Worm (Caenorhabditis elegans) whole organism, young adult: Measurements from ENCODE around the gene gst-5.
"Not testable (repeated sequence)": the region's sequence is repeated elsewhere in the genome, so short reads cannot be mapped to it uniquely, and the experiment has no call there.

ENCODE experiments used
- B0019.2 ChIP-seq: fragments of 200-800 bp; sonication (Bioruptor generic); conservative IDR thresholded peaks from 2 replicates; pipeline ENCODE4 v1.3.6; 2022; ENCODE audit warnings: missing genetic modification reagents, missing genetic modification characterization, missing compliant biosample characterization
- C17E4.6 ChIP-seq: fragments of 200-800 bp; sonication (Bioruptor generic); IDR thresholded peaks from 2 replicates; pipeline ENCODE4 v1.3.6; 2022; ENCODE audit warnings: missing genetic modification reagents, missing genetic modification characterization, missing compliant biosample characterization
- D2030.7 ChIP-seq: fragments of 200-800 bp; sonication (Bioruptor generic); IDR thresholded peaks from 2 replicates; pipeline ENCODE4 v1.3.6; 2022; ENCODE audit warnings: missing genetic modification reagents, missing genetic modification characterization, missing compliant biosample characterization
- F22D6.2 ChIP-seq: sonication (generic microtip); optimal IDR thresholded peaks from 2 replicates; lab custom pipeline; 2016; ENCODE audit warnings: mild to moderate bottlenecking, missing genetic modification characterization, missing compliant biosample characterization
- F23B12.7 ChIP-seq: sonication (generic microtip); optimal IDR thresholded peaks from 2 replicates; lab custom pipeline; 2017; ENCODE audit warnings: missing genetic modification characterization, mild to moderate bottlenecking, missing compliant biosample characterization, antibody characterized with exemption, moderate library complexity; ENCODE audit not compliant: insufficient read depth
- F33H1.4 ChIP-seq: fragments of 200-800 bp; sonication (Bioruptor generic); IDR thresholded peaks from 2 replicates; pipeline ENCODE4 v1.3.6; 2022; ENCODE audit warnings: missing genetic modification reagents, missing genetic modification characterization, missing compliant biosample characterization
- F57C9.4 ChIP-seq: sonication (generic microtip); optimal IDR thresholded peaks from 2 replicates; lab custom pipeline; 2017; ENCODE audit warnings: mild to moderate bottlenecking, missing genetic modification characterization, missing compliant biosample characterization
- K11D2.4 ChIP-seq: fragments of 200-800 bp; sonication (Bioruptor generic); IDR thresholded peaks from 2 replicates; pipeline ENCODE4 v1.3.6; 2022; ENCODE audit warnings: missing genetic modification reagents, missing genetic modification characterization, missing compliant biosample characterization
- akir-1 ChIP-seq: fragments of 200-800 bp; sonication (Bioruptor generic); optimal IDR thresholded peaks from 2 replicates; lab custom pipeline; 2018; ENCODE audit warnings: mild to moderate bottlenecking, missing genetic modification characterization, moderate library complexity, missing compliant biosample characterization
- ama-1 ChIP-seq, 3 experiments: fragments of 150-350 bp in 1 of 3; sonication (generic microtip) in 2 of 3; optimal IDR thresholded peaks; 2 replicates each; lab custom pipeline; 2014 to 2018; ENCODE audit warnings: missing biosample characterization in 2 of 3, missing genetic modification characterization in 2 of 3, missing genetic modification reagents in 2 of 3
- aptf-2 ChIP-seq: fragments of 200-800 bp; sonication (Bioruptor generic); conservative IDR thresholded peaks from 2 replicates; pipeline ENCODE4 v1.3.6; 2022; ENCODE audit warnings: missing genetic modification reagents, missing genetic modification characterization, missing compliant biosample characterization
- atf-7 ChIP-seq: sonication (generic microtip); optimal IDR thresholded peaks from 2 replicates; lab custom pipeline; 2017; ENCODE audit warnings: mild to moderate bottlenecking, missing genetic modification characterization, missing compliant biosample characterization
- bed-2 ChIP-seq: fragments of 200-800 bp; sonication (Bioruptor generic); IDR thresholded peaks from 2 replicates; pipeline ENCODE4 v1.3.6; 2022; ENCODE audit warnings: missing genetic modification reagents, missing genetic modification characterization, missing compliant biosample characterization
- cebp-1 ChIP-seq, 2 experiments: fragments of 200-800 bp in 1 of 2; sonication (Bioruptor generic) in 1 of 2; sonication (generic microtip) in 1 of 2; IDR thresholded peaks in 1 of 2; optimal IDR thresholded peaks in 1 of 2; 2 replicates each; pipeline versions ENCODE4 v1.3.6 to Lab custom; 2017 to 2022; ENCODE audit warnings: missing compliant biosample characterization in 2 of 2, missing genetic modification characterization in 2 of 2, mild to moderate bottlenecking in 1 of 2, missing genetic modification reagents in 1 of 2, moderate library complexity in 1 of 2
- ceh-79 ChIP-seq: sonication (generic microtip); optimal IDR thresholded peaks from 2 replicates; lab custom pipeline; 2017; ENCODE audit warnings: mild to moderate bottlenecking, missing genetic modification characterization, missing compliant biosample characterization
- dox-1 ChIP-seq: fragments of 200-800 bp; sonication (Bioruptor generic); IDR thresholded peaks from 2 replicates; pipeline ENCODE4 v1.3.6; 2022; ENCODE audit warnings: missing genetic modification reagents, missing genetic modification characterization, missing compliant biosample characterization
- gei-17 ChIP-seq: fragments of 200-800 bp; sonication (Bioruptor generic); optimal IDR thresholded peaks from 2 replicates; lab custom pipeline; 2018; ENCODE audit warnings: mild to moderate bottlenecking, missing genetic modification characterization, missing compliant biosample characterization
- hlh-26 ChIP-seq: fragments of 200-800 bp; sonication (Bioruptor generic); conservative IDR thresholded peaks from 2 replicates; pipeline ENCODE4 v1.3.6; 2022; ENCODE audit warnings: missing genetic modification reagents, missing genetic modification characterization, missing compliant biosample characterization
- hmg-20 ChIP-seq: fragments of 200-800 bp; sonication (Bioruptor generic); IDR thresholded peaks from 2 replicates; pipeline ENCODE4 v1.3.6; 2022; ENCODE audit warnings: missing genetic modification reagents, missing genetic modification characterization, missing compliant biosample characterization
- let-607 ChIP-seq, 2 experiments: fragments of 200-800 bp in 1 of 2; sonication (Bioruptor generic) in 1 of 2; sonication (generic microtip) in 1 of 2; optimal IDR thresholded peaks; 2 replicates each; lab custom pipeline; 2016 to 2018; ENCODE audit warnings: mild to moderate bottlenecking in 2 of 2, missing compliant biosample characterization in 2 of 2, missing genetic modification characterization in 2 of 2, moderate library complexity in 2 of 2, missing genotype in 1 of 2
- lin-35 ChIP-seq, 3 experiments: fragments of 150-350 bp in 2 of 3; sonication (generic microtip) in 1 of 3; optimal IDR thresholded peaks; 2 replicates each; lab custom pipeline; 2014 to 2018; ENCODE audit warnings: missing biosample characterization in 3 of 3, missing genetic modification characterization in 3 of 3, missing genetic modification reagents in 3 of 3
- lin-40 ChIP-seq: sonication (generic microtip); optimal IDR thresholded peaks from 2 replicates; lab custom pipeline; 2016; ENCODE audit warnings: missing genetic modification characterization, mild to moderate bottlenecking, missing compliant biosample characterization, missing genotype, missing genetic modification reagents
- madf-10 ChIP-seq: sonication (generic microtip); optimal IDR thresholded peaks from 2 replicates; lab custom pipeline; 2016; ENCODE audit warnings: mild to moderate bottlenecking, missing genetic modification characterization, missing compliant biosample characterization
- madf-3 ChIP-seq: fragments of 200-800 bp; sonication (Bioruptor generic); IDR thresholded peaks from 2 replicates; pipeline ENCODE4 v1.3.6; 2022; ENCODE audit warnings: missing genetic modification reagents, missing genetic modification characterization, missing compliant biosample characterization
- mes-4 ChIP-seq: sonication (generic microtip); optimal IDR thresholded peaks from 2 replicates; lab custom pipeline; 2016; ENCODE audit warnings: missing genotype, missing genetic modification characterization, missing compliant biosample characterization
- nhr-179 ChIP-seq: sonication (generic microtip); optimal IDR thresholded peaks from 2 replicates; lab custom pipeline; 2016; ENCODE audit warnings: mild to moderate bottlenecking, missing genetic modification characterization, missing compliant biosample characterization
- nhr-80 ChIP-seq: sonication (generic microtip); optimal IDR thresholded peaks from 2 replicates; lab custom pipeline; 2016; ENCODE audit warnings: missing genetic modification characterization, missing compliant biosample characterization
- nhr-90 ChIP-seq: sonication (generic microtip); optimal IDR thresholded peaks from 2 replicates; lab custom pipeline; 2016; ENCODE audit warnings: missing genotype, mild to moderate bottlenecking, missing genetic modification characterization, missing compliant biosample characterization
- pbrm-1 ChIP-seq: fragments of 200-800 bp; sonication (Bioruptor generic); IDR thresholded peaks from 2 replicates; pipeline ENCODE4 v1.3.6; 2022; ENCODE audit warnings: missing genetic modification reagents, missing genetic modification characterization, missing compliant biosample characterization
- rcor-1 ChIP-seq: fragments of 200-800 bp; sonication (Bioruptor generic); IDR thresholded peaks from 2 replicates; pipeline ENCODE4 v1.3.6; 2022; ENCODE audit warnings: missing genetic modification reagents, missing genetic modification characterization, missing compliant biosample characterization
- sdz-38 ChIP-seq: sonication (generic microtip); optimal IDR thresholded peaks from 2 replicates; lab custom pipeline; 2016; ENCODE audit warnings: missing genotype, missing genetic modification characterization, missing compliant biosample characterization
- snpc-1.1 ChIP-seq: sonication (generic microtip); optimal IDR thresholded peaks from 2 replicates; lab custom pipeline; 2017; ENCODE audit warnings: missing genetic modification characterization, mild to moderate bottlenecking, missing compliant biosample characterization, antibody characterized with exemption, moderate library complexity, missing genotype, missing genetic modification reagents; ENCODE audit not compliant: insufficient read depth
- snpc-4 ChIP-seq, 5 experiments: fragments of 150-350 bp in 1 of 5; sonication (generic microtip) in 4 of 5; optimal IDR thresholded peaks; 2 replicates each; lab custom pipeline; 2014 to 2018; ENCODE audit warnings: missing genetic modification characterization in 5 of 5, missing biosample characterization in 3 of 5, antibody characterized with exemption in 2 of 5, mild to moderate bottlenecking in 2 of 5, missing compliant biosample characterization in 2 of 5, missing genotype in 2 of 5, moderate library complexity in 2 of 5, missing genetic modification reagents in 1 of 5
- tbx-9 ChIP-seq: sonication (generic microtip); optimal IDR thresholded peaks from 2 replicates; lab custom pipeline; 2016; ENCODE audit warnings: borderline replicate concordance, missing genetic modification characterization, inconsistent platforms, missing compliant biosample characterization
- tlf-1 ChIP-seq: fragments of 200-800 bp; sonication (Bioruptor generic); optimal IDR thresholded peaks from 2 replicates; lab custom pipeline; 2018; ENCODE audit warnings: mild to moderate bottlenecking, missing genetic modification characterization, missing compliant biosample characterization
- unc-130 ChIP-seq: sonication (generic microtip); optimal IDR thresholded peaks from 2 replicates; lab custom pipeline; 2016; ENCODE audit warnings: missing genetic modification reagents, missing genetic modification characterization, missing compliant biosample characterization
- xnd-1 ChIP-seq: sonication (generic microtip); optimal IDR thresholded peaks from 2 replicates; lab custom pipeline; 2016; ENCODE audit warnings: missing genotype, missing genetic modification reagents, missing genetic modification characterization, missing compliant biosample characterization
- zfh-2 ChIP-seq: fragments of 200-800 bp; sonication (Bioruptor generic); conservative IDR thresholded peaks from 2 replicates; pipeline ENCODE4 v1.3.6; 2022; ENCODE audit warnings: missing genetic modification reagents, missing genetic modification characterization, missing compliant biosample characterization
- zim-3 ChIP-seq: sonication (generic microtip); optimal IDR thresholded peaks from 2 replicates; lab custom pipeline; 2017; ENCODE audit warnings: mild to moderate bottlenecking, missing genetic modification characterization, moderate library complexity, missing compliant biosample characterization
- ztf-22 ChIP-seq: fragments of 200-800 bp; sonication (Bioruptor generic); optimal IDR thresholded peaks from 2 replicates; lab custom pipeline; 2018; ENCODE audit warnings: mild to moderate bottlenecking, missing genetic modification characterization, moderate library complexity, missing compliant biosample characterization

gst-5 gene

DNA sequence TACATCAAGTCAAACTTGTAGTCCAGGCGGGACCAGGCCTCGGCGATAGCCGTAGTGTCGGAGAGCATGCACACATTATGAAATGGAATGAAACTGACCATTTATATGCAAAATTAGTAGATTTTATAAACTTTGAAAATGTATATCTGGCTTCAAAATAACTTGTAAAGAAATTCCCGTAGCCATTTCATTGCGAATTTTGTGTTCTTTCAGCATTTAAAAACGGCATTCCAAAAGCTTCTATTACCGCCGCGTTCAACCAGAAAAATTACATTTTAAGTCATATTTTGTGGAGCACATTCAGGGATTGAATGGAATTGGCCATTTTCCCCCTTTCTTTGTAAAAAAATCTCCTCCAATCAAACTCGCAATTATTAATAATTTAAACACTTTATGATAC is 27.3 kb upstream of the gst-5 start, which contains the start of gene Y19D2B.1:
Gene Y19D2B.1 (minus strand): TSS at position 101 of the 400 bp plus-strand sequence.
- TF ChIP-seq F33H1.4 (GFP tag; lab: Robert Waterston, UW); zim-3 (tag; lab: Kevin White, UChicago); sdz-38: not testable (repeated sequence)

DNA sequence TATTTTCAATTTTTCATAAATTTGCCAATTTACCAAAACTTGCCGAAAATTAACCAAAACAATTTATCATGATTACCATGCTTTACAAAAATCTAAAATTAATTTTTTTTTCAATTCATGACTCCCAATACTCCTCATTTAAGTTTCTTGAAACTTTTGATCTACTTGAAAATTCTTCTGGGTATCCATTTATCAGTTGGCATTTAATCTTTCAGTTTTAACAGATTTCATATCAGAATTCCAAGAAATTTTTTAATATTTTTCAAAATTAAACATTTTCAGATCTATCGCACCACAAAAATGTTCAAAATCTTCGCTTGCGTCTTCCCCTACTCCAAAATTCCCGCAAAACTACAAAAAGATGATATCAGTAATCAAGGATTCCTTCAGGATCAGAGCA is 26.2 kb upstream of the gst-5 start, which contains the start of gene Y19D2B.2:
Gene Y19D2B.2 (plus strand): TSS at position 301 of the 400 bp plus-strand sequence.
- TF ChIP-seq nhr-179 (tag; lab: Kevin White, UChicago) (no peak), sdz-38 (no peak), lin-35 (GFP tag; optimal IDR thresholded peaks at IDR 0.05; lab: Kevin White, UChicago) (no peak), K11D2.4 (GFP tag; lab: Robert Waterston, UW) (no peak), D2030.7 (GFP tag; lab: Robert Waterston, UW) (no peak), xnd-1 (tag; lab: Kevin White, UChicago) (no peak), F22D6.2 (tag; lab: Kevin White, UChicago) (no peak), lin-40 (tag; lab: Kevin White, UChicago) (no peak), unc-130 (GFP tag; lab: Kevin White, UChicago) (no peak), rcor-1 (no peak), mes-4 (no peak), zfh-2 (GFP tag; lab: Robert Waterston, UW) (no peak), pbrm-1 (GFP tag; lab: Robert Waterston, UW) (no peak), akir-1 (GFP tag; lab: Kevin White, UChicago) (no peak), aptf-2 (GFP tag; lab: Robert Waterston, UW) (no peak), hlh-26 (GFP tag; lab: Robert Waterston, UW) (no peak), madf-10 (tag; lab: Kevin White, UChicago) (no peak), B0019.2 (no peak)

ce11 chrII:10924669-10925068 is 25.5 kb upstream of the gst-5 start:
- TF ChIP-seq madf-10 (tag; lab: Kevin White, UChicago) (peak; percentile 9), F23B12.7 (peak; percentile 44), nhr-90 (tag; lab: Kevin White, UChicago) (no peak), tlf-1 (GFP tag; lab: Kevin White, UChicago) (no peak), nhr-80 (tag; lab: Kevin White, UChicago) (peak; percentile 83), atf-7 (peak; percentile 50), snpc-4 (GFP tag; optimal IDR thresholded peaks at IDR 0.05; lab: Kevin White, UChicago) (no peak), snpc-4 (tag; optimal IDR thresholded peaks at IDR 0.05; lab: Kevin White, UChicago) (peak in 1 of 4 experiments; percentile 2), cebp-1 (GFP tag; IDR thresholded peaks at IDR 0.05; lab: Robert Waterston, UW) (no peak), cebp-1 (tag; optimal IDR thresholded peaks at IDR 0.05; lab: Kevin White, UChicago) (peak; percentile 14)
- TF ChIP-seq, all 124 proteins: peak for 6

ce11 chrII:10925804-10926570 is 24.2 kb upstream of the gst-5 start, which contains the start of gene metr-1:
TSS of gene metr-1 (plus strand) at chrII:10926561.
- TF ChIP-seq gei-17 (GFP tag; lab: Kevin White, UChicago), result no peak
- TF ChIP-seq ama-1 (optimal IDR thresholded peaks at IDR 0.05; lab: Kevin White, UChicago), result peak; percentile 38
- TF ChIP-seq ama-1 (GFP tag; optimal IDR thresholded peaks at IDR 0.05; lab: Kevin White, UChicago), result no peak
- TF ChIP-seq bed-2 (GFP tag; lab: Robert Waterston, UW), result peak; percentile 59; the same call in 1 of the 2 replicates
- no peak for TF ChIP-seq C17E4.6
- TF ChIP-seq F57C9.4, result no peak
- TF ChIP-seq snpc-1.1 (tag; lab: Kevin White, UChicago), result no peak
- TF ChIP-seq madf-3, result no peak
- no peak for TF ChIP-seq ceh-79
- TF ChIP-seq dox-1 (GFP tag; lab: Robert Waterston, UW), result no peak
- TF ChIP-seq hmg-20 (GFP tag; lab: Robert Waterston, UW), result peak; percentile 35; the same call in 1 of the 2 replicates
- no peak for TF ChIP-seq madf-10 (tag; lab: Kevin White, UChicago)
- no peak for TF ChIP-seq let-607 (tag; optimal IDR thresholded peaks at IDR 0.05; lab: Kevin White, UChicago)
- TF ChIP-seq ztf-22, result no peak
- no peak for TF ChIP-seq F22D6.2 (tag; lab: Kevin White, UChicago)
- TF ChIP-seq tbx-9, result no peak
